Worm (Caenorhabditis elegans) whole organism, L1 larva: Measurements from ENCODE around the gene srw-55.

Experiments used
- C16A3.4 ChIP-seq: fragments of 150-350 bp; optimal IDR thresholded peaks from 2 replicates; lab custom pipeline; 2014; ENCODE audit warnings: missing biosample characterization, missing genetic modification characterization
- C34B4.2 ChIP-seq: sonication (generic microtip); optimal IDR thresholded peaks from 2 replicates; lab custom pipeline; 2017; ENCODE audit warnings: mild to moderate bottlenecking, missing genetic modification characterization, missing compliant biosample characterization
- alr-1 ChIP-seq: fragments of 200-800 bp; sonication (Bioruptor generic); optimal IDR thresholded peaks from 2 replicates; lab custom pipeline; 2018; ENCODE audit warnings: borderline replicate concordance, mild to moderate bottlenecking, missing genetic modification characterization, missing compliant biosample characterization
- ama-1 ChIP-seq: fragments of 150-350 bp; optimal IDR thresholded peaks from 2 replicates; lab custom pipeline; 2014
- ceh-88 ChIP-seq: fragments of 200-800 bp; sonication (Bioruptor generic); IDR thresholded peaks from 2 replicates; pipeline ENCODE4 v1.3.6; 2022; ENCODE audit warnings: missing genetic modification characterization, missing compliant biosample characterization
- dsc-1 ChIP-seq: sonication (generic microtip); optimal IDR thresholded peaks from 2 replicates; lab custom pipeline; 2016; ENCODE audit warnings: mild to moderate bottlenecking, missing genetic modification characterization, missing compliant biosample characterization
- efl-1 ChIP-seq, 4 experiments: fragments of 150-350 bp; optimal IDR thresholded peaks in 3 of 4; peaks in 1 of 4; 1 replicate in 1 of 4; 2 replicates in 3 of 4; lab custom pipeline; 2014; ENCODE audit warnings: missing biosample characterization in 2 of 4, missing genetic modification characterization in 2 of 4, missing genetic modification reagents in 2 of 4
- egl-13 ChIP-seq: sonication (generic microtip); optimal IDR thresholded peaks from 2 replicates; lab custom pipeline; 2016; ENCODE audit warnings: missing genotype, missing genetic modification reagents, missing genetic modification characterization, missing compliant biosample characterization
- elt-2 ChIP-seq: sonication (generic microtip); optimal IDR thresholded peaks from 2 replicates; lab custom pipeline; 2016; ENCODE audit warnings: missing genetic modification characterization, mild to moderate bottlenecking, inconsistent platforms, missing compliant biosample characterization, missing genetic modification reagents
- elt-3 ChIP-seq, 6 experiments: fragments of 150-350 bp in 1 of 6; sonication (generic microtip); optimal IDR thresholded peaks; 2 replicates each; lab custom pipeline; 2017 to 2018; ENCODE audit warnings: missing biosample characterization in 6 of 6, missing genetic modification characterization in 6 of 6, inconsistent platforms in 1 of 6
- ets-5 ChIP-seq: fragments of 200-800 bp; sonication (Bioruptor generic); IDR thresholded peaks from 2 replicates; pipeline ENCODE4 v1.3.6; 2022; ENCODE audit warnings: missing genetic modification characterization, missing compliant biosample characterization
- fkh-10 ChIP-seq: sonication (generic microtip); optimal IDR thresholded peaks from 2 replicates; lab custom pipeline; 2017; ENCODE audit warnings: missing biosample characterization, missing genetic modification reagents, missing genetic modification characterization
- fkh-4 ChIP-seq: sonication (generic microtip); optimal IDR thresholded peaks from 2 replicates; lab custom pipeline; 2016; ENCODE audit warnings: missing compliant biosample characterization, missing genetic modification characterization, borderline replicate concordance
- fkh-8 ChIP-seq: sonication (generic microtip); optimal IDR thresholded peaks from 2 replicates; lab custom pipeline; 2016; ENCODE audit warnings: mild to moderate bottlenecking, missing genetic modification characterization, missing compliant biosample characterization
- grh-1 ChIP-seq: fragments of 200-800 bp; sonication (Bioruptor generic); IDR thresholded peaks from 2 replicates; pipeline ENCODE4 v1.3.6; 2022; ENCODE audit warnings: missing genetic modification reagents, missing genetic modification characterization, missing compliant biosample characterization
- hpl-2 ChIP-seq: fragments of 150-350 bp; optimal IDR thresholded peaks from 2 replicates; lab custom pipeline; 2014; ENCODE audit warnings: missing biosample characterization, missing genetic modification reagents, missing genetic modification characterization
- irx-1 ChIP-seq: sonication (generic microtip); optimal IDR thresholded peaks from 2 replicates; lab custom pipeline; 2016; ENCODE audit warnings: missing genetic modification characterization, missing compliant biosample characterization
- lin-13 ChIP-seq: fragments of 150-350 bp; optimal IDR thresholded peaks from 2 replicates; lab custom pipeline; 2014; ENCODE audit warnings: missing biosample characterization, missing genetic modification reagents, missing genetic modification characterization
- lin-14 ChIP-seq: fragments of 200-800 bp; sonication (Bioruptor generic); optimal IDR thresholded peaks from 2 replicates; lab custom pipeline; 2018; ENCODE audit warnings: mild to moderate bottlenecking, missing genetic modification characterization, moderate library complexity, missing compliant biosample characterization
- lsy-2 ChIP-seq, 2 experiments: fragments of 150-350 bp; optimal IDR thresholded peaks; 2 replicates each; lab custom pipeline; 2014; ENCODE audit warnings: missing biosample characterization in 2 of 2, missing genetic modification characterization in 2 of 2
- mab-9 ChIP-seq: fragments of 200-800 bp; sonication (Bioruptor generic); IDR thresholded peaks from 2 replicates; pipeline ENCODE4 v1.3.6; 2022; ENCODE audit warnings: missing genetic modification reagents, missing genetic modification characterization, missing compliant biosample characterization
- mdl-1 ChIP-seq, 2 experiments: fragments of 150-350 bp; optimal IDR thresholded peaks; 2 replicates each; lab custom pipeline; 2014 to 2017; ENCODE audit warnings: missing biosample characterization in 2 of 2, missing genetic modification characterization in 2 of 2, inconsistent platforms in 1 of 2
- mef-2 ChIP-seq: fragments of 150-350 bp; optimal IDR thresholded peaks from 2 replicates; lab custom pipeline; 2014; ENCODE audit warnings: missing biosample characterization, missing genetic modification characterization
- mep-1 ChIP-seq: fragments of 150-350 bp; optimal IDR thresholded peaks from 2 replicates; lab custom pipeline; 2014; ENCODE audit warnings: missing biosample characterization, missing genetic modification characterization
- nhr-11 ChIP-seq: fragments of 150-350 bp; optimal IDR thresholded peaks from 2 replicates; lab custom pipeline; 2014; ENCODE audit warnings: missing biosample characterization, missing genetic modification characterization
- nhr-19 ChIP-seq: fragments of 200-800 bp; sonication (Bioruptor generic); conservative IDR thresholded peaks from 2 replicates; pipeline ENCODE4 v1.3.6; 2022; ENCODE audit warnings: missing genetic modification characterization, missing compliant biosample characterization
- nhr-20 ChIP-seq: sonication (generic microtip); optimal IDR thresholded peaks from 2 replicates; lab custom pipeline; 2016; ENCODE audit warnings: mild to moderate bottlenecking, missing genetic modification characterization, missing compliant biosample characterization
- nhr-47 ChIP-seq: sonication (generic microtip); optimal IDR thresholded peaks from 2 replicates; lab custom pipeline; 2016; ENCODE audit warnings: mild to moderate bottlenecking, missing genetic modification characterization, moderate library complexity, missing compliant biosample characterization
- nhr-76 ChIP-seq: sonication (generic microtip); optimal IDR thresholded peaks from 2 replicates; lab custom pipeline; 2017; ENCODE audit warnings: missing biosample characterization, missing genetic modification characterization
- nhr-84 ChIP-seq: sonication (generic microtip); optimal IDR thresholded peaks from 2 replicates; lab custom pipeline; 2017; ENCODE audit warnings: missing biosample characterization, missing genetic modification characterization
- nhr-85 ChIP-seq: sonication (generic microtip); peaks from one replicate; lab custom pipeline; 2016; ENCODE audit warnings: missing genetic modification characterization, inconsistent platforms, missing compliant biosample characterization
- nhr-90 ChIP-seq: sonication (generic microtip); optimal IDR thresholded peaks from 2 replicates; lab custom pipeline; 2016; ENCODE audit warnings: mild to moderate bottlenecking, missing genetic modification characterization, missing compliant biosample characterization; ENCODE audit not compliant: poor library complexity
- rnt-1 ChIP-seq: sonication (generic microtip); optimal IDR thresholded peaks from 2 replicates; lab custom pipeline; 2016; ENCODE audit warnings: mild to moderate bottlenecking, missing genetic modification characterization, moderate library complexity, missing compliant biosample characterization
- skn-1 ChIP-seq: fragments of 150-350 bp; optimal IDR thresholded peaks from 2 replicates; lab custom pipeline; 2014; ENCODE audit warnings: missing biosample characterization, missing genetic modification characterization
- sox-4 ChIP-seq: sonication (generic microtip); optimal IDR thresholded peaks from 2 replicates; lab custom pipeline; 2016; ENCODE audit warnings: missing genetic modification characterization, missing compliant biosample characterization
- sptf-1 ChIP-seq: fragments of 150-350 bp; optimal IDR thresholded peaks from 2 replicates; lab custom pipeline; 2014; ENCODE audit warnings: missing biosample characterization, missing genetic modification characterization
- swsn-7 ChIP-seq: sonication (generic microtip); optimal IDR thresholded peaks from 2 replicates; lab custom pipeline; 2016; ENCODE audit warnings: missing genetic modification characterization, missing compliant biosample characterization
- unc-62 ChIP-seq: fragments of 150-350 bp; optimal IDR thresholded peaks from 2 replicates; lab custom pipeline; 2014; ENCODE audit warnings: missing biosample characterization, missing genetic modification reagents, missing genetic modification characterization
- unc-86 ChIP-seq: sonication (generic microtip); optimal IDR thresholded peaks from 2 replicates; lab custom pipeline; 2016; ENCODE audit warnings: missing genetic modification characterization, missing compliant biosample characterization
- vab-15 ChIP-seq: sonication (generic microtip); optimal IDR thresholded peaks from 2 replicates; lab custom pipeline; 2017; ENCODE audit warnings: missing genotype, mild to moderate bottlenecking, missing genetic modification characterization, missing compliant biosample characterization
- xbp-1 ChIP-seq: sonication (generic microtip); optimal IDR thresholded peaks from 2 replicates; lab custom pipeline; 2016; ENCODE audit warnings: missing genetic modification characterization, missing compliant biosample characterization
- zag-1 ChIP-seq: fragments of 150-350 bp; optimal IDR thresholded peaks from 2 replicates; lab custom pipeline; 2014; ENCODE audit warnings: missing biosample characterization, missing genetic modification characterization
- zip-4 ChIP-seq: fragments of 200-800 bp; sonication (Bioruptor generic); optimal IDR thresholded peaks from 2 replicates; lab custom pipeline; 2018; ENCODE audit warnings: mild to moderate bottlenecking, missing genetic modification characterization, moderate library complexity, missing compliant biosample characterization
- ztf-11 ChIP-seq, 2 experiments: sonication (generic microtip); optimal IDR thresholded peaks; 2 replicates each; lab custom pipeline; 2016 to 2017; ENCODE audit warnings: missing genetic modification characterization in 2 of 2, missing biosample characterization in 1 of 2, missing compliant biosample characterization in 1 of 2
- ztf-4 ChIP-seq: fragments of 150-350 bp; optimal IDR thresholded peaks from 2 replicates; lab custom pipeline; 2014; ENCODE audit warnings: missing biosample characterization, missing genetic modification characterization

The srw-55 gene

ce11 chrV:15970820-15971219 lies 30.7 kb upstream of the srw-55 start:
- TF ChIP-seq dsc-1 (tag; lab: Kevin White, UChicago) = no peak
- no peak for TF ChIP-seq nhr-47
- no peak for TF ChIP-seq xbp-1 (tag; lab: Kevin White, UChicago)
- TF ChIP-seq nhr-19 = no peak
- TF ChIP-seq alr-1 (tag; lab: Kevin White, UChicago) = no peak
- TF ChIP-seq egl-13 = no peak
- TF ChIP-seq ztf-11 (tag; optimal IDR thresholded peaks at IDR 0.05; lab: Kevin White, UChicago) = no peak
- no peak for TF ChIP-seq mdl-1 (tag; optimal IDR thresholded peaks at IDR 0.05; lab: Kevin White, UChicago)
- TF ChIP-seq nhr-11 (tag; lab: Kevin White, UChicago) = no peak
- TF ChIP-seq nhr-90 (tag; lab: Kevin White, UChicago) = no peak
- no peak for TF ChIP-seq lin-13 (GFP tag; lab: Kevin White, UChicago)
- no peak for TF ChIP-seq mab-9 (GFP tag; lab: Robert Waterston, UW)
- TF ChIP-seq nhr-84 (tag; lab: Kevin White, UChicago) = no peak
- no peak for TF ChIP-seq sptf-1 (tag; lab: Kevin White, UChicago)

- no peak for TF ChIP-seq nhr-20 (tag; lab: Kevin White, UChicago)
- TF ChIP-seq unc-62 (GFP tag; lab: Kevin White, UChicago) = no peak
- TF ChIP-seq, all 84 proteins: peak for 0
These were observed 29.5 kb upstream of the srw-55 start, which contains the start of gene F36G9.7 for ce11 chrV:15969653-15970052. Gene F36G9.7 (minus strand): TSS chrV:15969753.

- TF ChIP-seq sox-4 (tag; lab: Kevin White, UChicago) (no peak), mef-2 (tag; lab: Kevin White, UChicago) (no peak), efl-1 (optimal IDR thresholded peaks at IDR 0.05; lab: Kevin White, UChicago) (no peak), efl-1 (GFP tag; optimal IDR thresholded peaks at IDR 0.05 in 1 of 2; lab: Kevin White, UChicago) (no peak), nhr-76 (tag; lab: Kevin White, UChicago) (no peak), C16A3.4 (tag; lab: Kevin White, UChicago) (no peak), irx-1 (tag; lab: Kevin White, UChicago) (no peak), swsn-7 (tag; lab: Kevin White, UChicago) (no peak), egl-13 (no peak), vab-15 (tag; lab: Kevin White, UChicago) (no peak), lin-13 (GFP tag; lab: Kevin White, UChicago) (no peak), lin-14 (GFP tag; lab: Kevin White, UChicago) (no peak), zip-4 (GFP tag; lab: Kevin White, UChicago) (no peak), unc-86 (tag; lab: Kevin White, UChicago) (no peak)
- TF ChIP-seq, all 84 proteins: peak for 0
These were observed 27.4 kb upstream of the srw-55 start, which contains the start of gene sri-1 for ce11 chrV:15967542-15967941. Gene sri-1 (minus strand): TSS chrV:15967642.

ce11 chrV:15965114-15965513 lies 25.0 kb upstream of the srw-55 start, which contains the start of gene sri-2:
Gene sri-2 (minus strand): TSS chrV:15965214.
- no peak for TF ChIP-seq rnt-1
- no peak for TF ChIP-seq zag-1 (tag; lab: Kevin White, UChicago)
- no peak for TF ChIP-seq hpl-2
- TF ChIP-seq fkh-8 (tag; lab: Kevin White, UChicago) = peak; percentile 39

- TF ChIP-seq lin-14 (GFP tag; lab: Kevin White, UChicago) (peak; percentile 55), lsy-2 (tag; optimal IDR thresholded peaks at IDR 0.05; lab: Kevin White, UChicago) (peak; percentile 13 to 14), nhr-85 (tag; lab: Kevin White, UChicago) (peak; percentile 87), C34B4.2 (no peak), fkh-4 (no peak), ztf-4 (tag; lab: Kevin White, UChicago) (no peak), efl-1 (optimal IDR thresholded peaks at IDR 0.05; lab: Kevin White, UChicago) (peak; percentile 35 to 41), efl-1 (GFP tag; optimal IDR thresholded peaks at IDR 0.05 in 1 of 2; lab: Kevin White, UChicago) (peak in 1 of 2 experiments; percentile 82), elt-2 (no peak), irx-1 (tag; lab: Kevin White, UChicago) (no peak), swsn-7 (tag; lab: Kevin White, UChicago) (no peak), sox-4 (tag; lab: Kevin White, UChicago) (no peak), unc-86 (tag; lab: Kevin White, UChicago) (no peak), grh-1 (GFP tag; lab: Robert Waterston, UW) (no peak), nhr-20 (tag; lab: Kevin White, UChicago) (peak; percentile 53), fkh-10 (no peak), ets-5 (GFP tag; lab: Robert Waterston, UW) (no peak), elt-3 (tag; optimal IDR thresholded peaks at IDR 0.05; lab: Kevin White, UChicago) (no peak), skn-1 (tag; lab: Kevin White, UChicago) (no peak), ama-1 (lab: Kevin White, UChicago) (no peak), ceh-88 (GFP tag; lab: Robert Waterston, UW) (no peak), mep-1 (peak; percentile 8)
These were observed 19.3 kb upstream of the srw-55 start for ce11 chrV:15959456-15959855.
